Fruit fly (Drosophila melanogaster) whole organism: ENCODE data around the gene CG31826.

ENCODE experiments used
- CG8478 ChIP-seq: fragments of >200 bp; optimal IDR thresholded peaks from 2 replicates; lab custom pipeline; 2018; ENCODE audit warnings: inconsistent platforms
- Dll ChIP-seq: fragments of >200 bp; optimal IDR thresholded peaks from 2 replicates; lab custom pipeline; 2017
- EcR ChIP-seq, 2 experiments: fragments of >200 bp; optimal IDR thresholded peaks; 2 replicates each; lab custom pipeline; 2017; ENCODE audit warnings: missing biosample characterization in 2 of 2, missing genetic modification characterization in 2 of 2, missing genetic modification reagents in 2 of 2
- pan ChIP-seq: fragments of >200 bp; optimal IDR thresholded peaks from 2 replicates; lab custom pipeline; 2017
- psq ChIP-seq: fragments of >200 bp; optimal IDR thresholded peaks from 2 replicates; lab custom pipeline; 2017
- usp ChIP-seq: fragments of >200 bp; optimal IDR thresholded peaks from 2 replicates; lab custom pipeline; 2017; ENCODE audit warnings: missing biosample characterization, missing genetic modification characterization, mixed read lengths

- TF ChIP-seq CG8478 (lab: Kevin White, UChicago) (no peak), EcR (GFP tag; optimal IDR thresholded peaks at IDR 0.05; lab: Kevin White, UChicago) (no peak), usp (no peak), pan (lab: Kevin White, UChicago) (no peak), psq (lab: Kevin White, UChicago) (no peak), Dll (lab: Kevin White, UChicago) (no peak)
Measured at dm6 chr2L:15763401-15763800, 9.5 kb downstream of the CG31826 start.
